Worm (Caenorhabditis elegans) whole organism, early embryonic: ENCODE results near the gene fbxa-166.

ENCODE experiments used
- F13C5.2 ChIP-seq: sonication (generic microtip); optimal IDR thresholded peaks from 2 replicates; lab custom pipeline; 2017; ENCODE audit warnings: mild to moderate bottlenecking, missing genetic modification characterization, inconsistent platforms, missing compliant biosample characterization
- hmbx-1 ChIP-seq: sonication (generic microtip); optimal IDR thresholded peaks from 2 replicates; lab custom pipeline; 2016; ENCODE audit warnings: mild to moderate bottlenecking, missing genetic modification characterization, missing compliant biosample characterization

ce11 chrII:1635969-1636368 lies 17.1 kb upstream of the fbxa-166 start:
- TF ChIP-seq F13C5.2 (tag; lab: Kevin White, UChicago) (no peak), hmbx-1 (tag; lab: Kevin White, UChicago) (no peak)
